Worm (Caenorhabditis elegans) whole organism, dauer: Measurements from ENCODE around the gene rict-1.

Source experiments
- unc-62 ChIP-seq: sonication (generic microtip); optimal IDR thresholded peaks from 2 replicates; lab custom pipeline; 2017; ENCODE audit warnings: missing biosample characterization, missing genetic modification reagents, missing genetic modification characterization

rict-1 gene

DNA sequence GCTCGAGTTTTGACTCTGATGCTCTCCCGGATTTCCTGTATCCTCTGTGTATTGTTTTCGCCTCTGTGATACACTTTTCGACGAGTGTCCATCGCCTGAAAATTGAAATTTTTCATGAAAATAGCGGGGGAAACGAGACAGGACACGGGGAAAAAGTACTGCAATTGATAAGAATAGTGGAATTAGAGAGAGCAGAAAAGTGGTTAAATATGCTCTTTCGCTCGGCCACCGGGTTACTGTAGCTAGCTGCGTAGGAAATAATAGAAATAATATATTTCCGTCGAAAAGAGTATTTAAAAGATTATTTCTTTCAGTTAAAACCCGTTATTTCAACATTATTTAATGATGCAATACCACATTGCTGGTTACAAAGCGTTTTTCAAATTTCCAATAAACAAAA is at the start of gene rict-1:
TSS of gene rict-1 (minus strand) at position 101 of the 400 bp plus-strand sequence.
- TF ChIP-seq unc-62 (GFP tag; lab: Kevin White, UChicago), result no peak

- no peak for TF ChIP-seq unc-62 (GFP tag; lab: Kevin White, UChicago)
Observed at ce11 chrII:13165683-13166259, 49.2 kb upstream of the rict-1 start, which contains the start of gene moe-3. moe-3 (minus strand) TSS chrII:13165733.

ce11 chrII:13164062-13164461 is 47.5 kb upstream of the rict-1 start:
- TF ChIP-seq unc-62 (GFP tag; lab: Kevin White, UChicago), result no peak

ce11 chrII:13163009-13163408 is 46.4 kb upstream of the rict-1 start:
- TF ChIP-seq unc-62 (GFP tag; lab: Kevin White, UChicago), result no peak

DNA sequence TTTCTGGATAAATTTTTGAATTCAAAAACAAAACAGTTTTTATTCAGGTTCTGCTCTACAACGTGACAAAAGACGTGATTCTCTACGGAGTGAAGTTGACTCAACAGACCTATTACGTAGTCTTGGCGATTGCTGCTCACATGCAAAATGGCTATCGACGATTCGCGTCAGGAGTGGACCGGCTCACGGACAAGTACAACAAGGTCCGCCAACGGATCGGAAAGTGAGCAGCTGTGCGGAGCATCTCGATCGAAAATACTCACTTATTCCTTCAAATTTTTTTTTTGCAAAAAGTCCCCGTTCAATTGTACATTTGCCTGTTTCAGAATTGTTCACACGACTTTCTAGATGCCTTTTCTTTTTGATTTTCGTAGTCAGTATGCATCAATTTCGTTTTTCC is 43.3 kb upstream of the rict-1 start:
- no peak for TF ChIP-seq unc-62 (GFP tag; lab: Kevin White, UChicago)

DNA sequence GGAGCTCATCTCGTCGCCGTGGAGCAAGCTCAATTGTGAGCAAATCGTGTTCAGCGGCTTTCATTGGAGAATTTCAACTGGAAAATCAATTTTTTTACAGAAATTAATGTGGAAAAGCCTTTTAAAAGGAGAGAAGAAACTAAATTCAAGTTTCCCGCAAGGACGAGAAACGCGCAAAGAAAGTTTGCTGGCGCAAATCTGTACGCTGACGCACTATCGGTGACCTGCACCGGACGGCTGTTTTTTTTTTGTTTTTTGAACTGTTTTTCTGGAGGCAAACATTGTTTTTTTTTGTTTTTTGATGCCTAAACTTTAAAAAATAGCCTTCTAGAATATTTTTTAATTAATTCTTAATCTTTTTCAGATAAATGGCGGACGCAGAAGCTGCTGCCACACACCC is 40.4 kb upstream of the rict-1 start, which contains the start of the genes hpr-17 and F32A11.1:
TSS of gene hpr-17 (minus strand) at position 77 of the 400 bp plus-strand sequence.
TSS of gene F32A11.1 (plus strand) at position 359 of the 400 bp plus-strand sequence.
- TF ChIP-seq unc-62 (GFP tag; lab: Kevin White, UChicago), result no peak

- no peak for TF ChIP-seq unc-62 (GFP tag; lab: Kevin White, UChicago)
Observed at ce11 chrII:13156071-13156470, 39.5 kb upstream of the rict-1 start.

DNA sequence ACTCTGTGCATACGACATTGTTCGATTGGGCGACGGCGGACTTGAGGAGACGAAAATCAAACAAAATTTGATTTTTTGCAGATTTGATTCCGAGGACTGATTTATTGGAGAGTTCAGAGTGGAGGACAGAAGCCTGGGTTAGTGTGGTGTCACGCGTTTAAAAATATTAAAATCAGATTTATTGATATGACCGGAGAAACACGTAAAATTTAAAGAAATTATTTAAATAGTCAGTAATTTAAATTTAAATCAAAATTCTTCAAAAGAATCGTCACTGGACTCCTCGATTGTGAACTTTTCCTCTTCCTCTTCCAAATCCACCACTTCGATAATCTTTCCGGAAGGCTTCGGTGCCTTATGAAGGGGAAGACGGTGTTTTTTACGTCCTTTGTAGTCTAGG is 36.7 kb upstream of the rict-1 start, which contains the start of gene spe-18:
TSS of gene spe-18 (minus strand) at position 101 of the 400 bp plus-strand sequence.
- no peak for TF ChIP-seq unc-62 (GFP tag; lab: Kevin White, UChicago)

DNA sequence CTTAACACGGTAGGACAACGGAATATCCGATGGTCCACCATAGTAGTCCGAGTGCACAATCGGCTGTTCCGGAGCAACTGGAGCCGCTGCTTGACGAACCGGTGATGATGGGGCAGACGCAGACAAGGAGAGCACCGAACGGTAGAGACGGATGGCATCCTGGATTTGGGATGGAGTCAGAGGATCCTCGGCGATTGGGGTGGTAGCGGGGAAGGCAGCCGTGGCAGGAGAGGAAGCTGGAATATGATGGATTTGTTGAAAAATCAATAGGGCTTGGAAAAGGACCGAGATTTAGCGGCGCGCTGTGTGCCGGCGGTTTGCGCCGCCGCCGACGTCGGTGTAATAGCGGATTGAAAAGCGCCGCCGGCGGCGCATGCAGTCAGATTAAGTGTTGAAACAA is 35.8 kb upstream of the rict-1 start:
- no peak for TF ChIP-seq unc-62 (GFP tag; lab: Kevin White, UChicago)

ce11 chrII:13149965-13150364 is 33.4 kb upstream of the rict-1 start:
- TF ChIP-seq unc-62 (GFP tag; lab: Kevin White, UChicago), result no peak

DNA sequence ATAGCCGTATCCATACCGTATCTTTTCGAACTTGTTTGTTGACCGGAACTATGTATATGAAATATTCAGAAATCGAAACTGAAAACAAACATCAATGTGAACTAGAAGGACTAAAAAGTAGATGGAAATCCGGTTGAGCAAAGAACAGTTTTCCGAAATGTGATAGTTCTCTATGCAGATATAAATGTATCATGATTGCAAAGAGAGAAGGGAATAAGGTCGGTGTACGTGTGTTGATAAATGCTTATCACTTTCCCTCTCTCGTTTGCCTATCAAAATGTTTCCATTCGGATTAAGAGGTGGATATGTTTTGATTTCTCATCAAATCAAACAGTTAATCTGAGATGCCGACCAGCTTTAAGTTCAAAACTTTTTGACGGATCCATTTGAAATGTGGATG is 31.6 kb upstream of the rict-1 start:
- TF ChIP-seq unc-62 (GFP tag; lab: Kevin White, UChicago), result no peak

ce11 chrII:13145204-13145603 is 28.6 kb upstream of the rict-1 start, which contains the start of gene mltn-1:
mltn-1 (minus strand) TSS chrII:13145225.
- no peak for TF ChIP-seq unc-62 (GFP tag; lab: Kevin White, UChicago)

DNA sequence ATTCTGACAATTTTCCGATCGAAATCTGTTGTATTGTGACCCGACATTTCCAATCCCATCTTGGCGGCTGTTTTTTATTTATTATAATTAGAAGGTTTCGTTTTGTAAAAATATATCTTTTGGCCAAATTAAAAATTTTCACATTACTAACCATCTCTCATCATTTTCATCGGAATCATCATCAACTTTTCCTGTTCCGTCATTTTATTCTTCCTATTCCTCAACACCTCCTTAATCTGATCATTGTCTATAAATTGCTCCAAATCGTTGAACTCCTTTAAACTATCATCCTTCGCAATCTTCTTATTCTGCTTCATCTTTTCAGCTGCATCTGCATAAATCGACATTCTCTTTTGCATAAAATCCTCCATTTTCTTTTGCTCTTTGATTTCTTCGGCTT is 25.8 kb upstream of the rict-1 start:
- no peak for TF ChIP-seq unc-62 (GFP tag; lab: Kevin White, UChicago)

DNA sequence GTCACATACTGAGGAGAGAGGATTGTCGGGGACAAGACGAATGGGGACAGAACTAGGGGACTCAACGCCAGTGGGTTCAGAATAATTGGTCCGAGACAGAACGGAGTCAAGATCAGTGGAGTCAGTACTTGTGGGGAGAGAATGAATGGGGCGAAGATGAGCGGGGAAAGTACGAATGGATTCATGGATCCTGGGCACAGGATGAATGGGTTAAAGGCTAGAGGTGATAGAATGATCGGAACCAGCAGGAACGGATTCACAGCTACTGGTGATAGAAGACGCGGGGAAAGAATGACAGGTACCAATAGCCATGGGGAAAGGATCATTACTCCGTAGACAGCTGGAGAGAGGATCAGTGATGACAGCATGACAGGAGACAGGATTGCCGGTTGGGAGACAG is 23.0 kb upstream of the rict-1 start:
- TF ChIP-seq unc-62 (GFP tag; lab: Kevin White, UChicago), result no peak

DNA sequence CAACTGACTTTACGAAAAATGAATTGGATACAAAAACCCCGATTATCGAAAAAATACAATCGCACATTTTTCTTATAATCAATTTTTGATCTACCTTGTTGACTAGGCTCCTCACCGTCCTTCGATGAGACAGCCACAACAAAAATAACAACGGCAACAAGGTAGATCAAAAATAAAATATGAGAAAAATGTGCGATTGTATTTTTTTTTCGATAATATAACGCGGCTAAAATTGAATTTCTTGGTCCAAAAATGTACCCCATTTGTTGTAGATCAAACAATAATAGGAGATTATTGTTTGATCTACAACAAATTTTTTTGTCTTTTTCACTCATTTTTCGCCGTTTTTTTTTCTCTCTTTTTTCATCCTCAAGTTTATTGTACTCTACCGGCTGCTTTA is 14.0 kb upstream of the rict-1 start:
- TF ChIP-seq unc-62 (GFP tag; lab: Kevin White, UChicago), result no peak

- TF ChIP-seq unc-62 (GFP tag; lab: Kevin White, UChicago), result no peak
Observed at ce11 chrII:13129602-13130001, 13.0 kb upstream of the rict-1 start, which contains the start of gene F29C12.6. F29C12.6 (plus strand) TSS chrII:13129902.

- no peak for TF ChIP-seq unc-62 (GFP tag; lab: Kevin White, UChicago)
Observed at ce11 chrII:13122720-13123119, 6.1 kb upstream of the rict-1 start, which contains the start of gene bath-45. bath-45 (plus strand) TSS chrII:13123020.
